Worm (Caenorhabditis elegans): ENCODE measurements around the gene sre-39.

- TF ChIP-seq him-1 (tag; optimal IDR thresholded peaks at IDR 0.05) (no peak), dao-5 (tag; optimal IDR thresholded peaks at IDR 0.05) (no peak)
Observed at ce11 chrII:4728687-4729086, 41.6 kb downstream of the sre-39 start.
